Worm (Caenorhabditis elegans) whole organism, L4 larva: Measurements from ENCODE around the gene fbxa-66.

Experiments used
- Y5F2A.4 ChIP-seq: fragments of 200-800 bp; sonication (Bioruptor generic); optimal IDR thresholded peaks from 2 replicates; lab custom pipeline; 2018; ENCODE audit warnings: mild to moderate bottlenecking, missing genetic modification characterization, missing compliant biosample characterization
- cey-2 ChIP-seq: sonication (generic microtip); optimal IDR thresholded peaks from 3 replicates; lab custom pipeline; 2017; ENCODE audit warnings: missing genetic modification characterization, mild to moderate bottlenecking, missing compliant biosample characterization, antibody characterized with exemption, borderline replicate concordance; ENCODE audit not compliant: insufficient read depth
- daf-12 ChIP-seq: fragments of 150-350 bp; optimal IDR thresholded peaks from 2 replicates; lab custom pipeline; 2014; ENCODE audit warnings: missing biosample characterization, missing genetic modification reagents, missing genetic modification characterization
- lin-39 ChIP-seq: fragments of 150-350 bp; optimal IDR thresholded peaks from 2 replicates; lab custom pipeline; 2014; ENCODE audit warnings: missing biosample characterization, missing genetic modification reagents, missing genetic modification characterization
- nhr-10 ChIP-seq: fragments of 150-350 bp; optimal IDR thresholded peaks from 2 replicates; lab custom pipeline; 2014; ENCODE audit warnings: missing biosample characterization, missing genetic modification characterization
- saeg-2 ChIP-seq: fragments of 200-800 bp; sonication (Bioruptor generic); IDR thresholded peaks from 2 replicates; pipeline ENCODE4 v1.3.6; 2022; ENCODE audit warnings: missing genetic modification reagents, missing genetic modification characterization, missing compliant biosample characterization
- skn-1 ChIP-seq: fragments of 150-350 bp; optimal IDR thresholded peaks from 2 replicates; lab custom pipeline; 2014; ENCODE audit warnings: missing biosample characterization, missing genetic modification characterization
- snpc-4 ChIP-seq: fragments of 150-350 bp; optimal IDR thresholded peaks from 2 replicates; lab custom pipeline; 2014; ENCODE audit warnings: missing biosample characterization, missing genetic modification characterization
- unc-39 ChIP-seq: sonication (generic microtip); optimal IDR thresholded peaks from 2 replicates; lab custom pipeline; 2017; ENCODE audit warnings: missing biosample characterization, missing genetic modification characterization
- zfp-3 ChIP-seq: fragments of 200-800 bp; sonication (Bioruptor generic); conservative IDR thresholded peaks from 2 replicates; pipeline ENCODE4 v1.3.6; 2022; ENCODE audit warnings: missing genetic modification reagents, missing genetic modification characterization, missing compliant biosample characterization

- no peak for TF ChIP-seq skn-1
- no peak for TF ChIP-seq saeg-2 (GFP tag; lab: Robert Waterston, UW)
- no peak for TF ChIP-seq Y5F2A.4 (GFP tag; lab: Kevin White, UChicago)
- no peak for TF ChIP-seq daf-12 (tag; lab: Kevin White, UChicago)
- TF ChIP-seq cey-2 (tag; lab: Kevin White, UChicago), result no peak
- no peak for TF ChIP-seq snpc-4 (tag; lab: Kevin White, UChicago)
- no peak for TF ChIP-seq nhr-10 (tag; lab: Kevin White, UChicago)
- TF ChIP-seq zfp-3 (GFP tag; lab: Robert Waterston, UW), result no peak
- no peak for TF ChIP-seq unc-39 (tag; lab: Kevin White, UChicago)
- TF ChIP-seq lin-39 (tag; lab: Kevin White, UChicago), result no peak
These were observed 9.7 kb downstream of the fbxa-66 start for ce11 chrIII:2304149-2304548.
